Worm (Caenorhabditis elegans) whole organism, L1 larva: ENCODE data around the gene atp-5.

Experiments
- F16B12.6 ChIP-seq: fragments of 150-350 bp; optimal IDR thresholded peaks from 2 replicates; lab custom pipeline; 2014; ENCODE audit warnings: missing biosample characterization, missing genetic modification characterization
- Y116A8C.19 ChIP-seq: sonication (generic microtip); optimal IDR thresholded peaks from 2 replicates; lab custom pipeline; 2016; ENCODE audit warnings: missing compliant biosample characterization, missing genetic modification characterization, borderline replicate concordance
- aly-2 ChIP-seq: fragments of 150-350 bp; optimal IDR thresholded peaks from 2 replicates; lab custom pipeline; 2014; ENCODE audit warnings: missing biosample characterization, missing genetic modification characterization
- ama-1 ChIP-seq: fragments of 150-350 bp; optimal IDR thresholded peaks from 2 replicates; lab custom pipeline; 2014
- blmp-1 ChIP-seq: fragments of 150-350 bp; optimal IDR thresholded peaks from 2 replicates; lab custom pipeline; 2014; ENCODE audit warnings: missing biosample characterization, missing genetic modification characterization
- dpl-1 ChIP-seq, 3 experiments: fragments of 150-350 bp in 2 of 3; sonication (generic microtip) in 1 of 3; optimal IDR thresholded peaks; 2 replicates each; lab custom pipeline; 2014 to 2017; ENCODE audit warnings: missing biosample characterization in 3 of 3, missing genetic modification characterization in 3 of 3, missing genetic modification reagents in 3 of 3
- efl-1 ChIP-seq, 4 experiments: fragments of 150-350 bp; optimal IDR thresholded peaks in 3 of 4; peaks in 1 of 4; 1 replicate in 1 of 4; 2 replicates in 3 of 4; lab custom pipeline; 2014; ENCODE audit warnings: missing biosample characterization in 2 of 4, missing genetic modification characterization in 2 of 4, missing genetic modification reagents in 2 of 4
- egl-13 ChIP-seq: sonication (generic microtip); optimal IDR thresholded peaks from 2 replicates; lab custom pipeline; 2016; ENCODE audit warnings: missing genotype, missing genetic modification reagents, missing genetic modification characterization, missing compliant biosample characterization
- egl-27 ChIP-seq, 2 experiments: fragments of 150-350 bp in 1 of 2; sonication (generic microtip); optimal IDR thresholded peaks; 3 replicates each; lab custom pipeline; 2017 to 2018; ENCODE audit warnings: missing biosample characterization in 2 of 2, missing genetic modification characterization in 2 of 2, missing genetic modification reagents in 2 of 2
- elt-3 ChIP-seq, 6 experiments: fragments of 150-350 bp in 1 of 6; sonication (generic microtip); optimal IDR thresholded peaks; 2 replicates each; lab custom pipeline; 2017 to 2018; ENCODE audit warnings: missing biosample characterization in 6 of 6, missing genetic modification characterization in 6 of 6, inconsistent platforms in 1 of 6
- fkh-4 ChIP-seq: sonication (generic microtip); optimal IDR thresholded peaks from 2 replicates; lab custom pipeline; 2016; ENCODE audit warnings: missing compliant biosample characterization, missing genetic modification characterization, borderline replicate concordance
- fkh-8 ChIP-seq: sonication (generic microtip); optimal IDR thresholded peaks from 2 replicates; lab custom pipeline; 2016; ENCODE audit warnings: mild to moderate bottlenecking, missing genetic modification characterization, missing compliant biosample characterization
- hpl-2 ChIP-seq: fragments of 150-350 bp; optimal IDR thresholded peaks from 2 replicates; lab custom pipeline; 2014; ENCODE audit warnings: missing biosample characterization, missing genetic modification reagents, missing genetic modification characterization
- isw-1 ChIP-seq: fragments of 200-800 bp; sonication (Bioruptor generic); IDR thresholded peaks from 2 replicates; pipeline ENCODE4 v1.3.6; 2022; ENCODE audit warnings: missing genetic modification characterization, missing compliant biosample characterization
- lin-13 ChIP-seq: fragments of 150-350 bp; optimal IDR thresholded peaks from 2 replicates; lab custom pipeline; 2014; ENCODE audit warnings: missing biosample characterization, missing genetic modification reagents, missing genetic modification characterization
- lin-14 ChIP-seq: fragments of 200-800 bp; sonication (Bioruptor generic); optimal IDR thresholded peaks from 2 replicates; lab custom pipeline; 2018; ENCODE audit warnings: mild to moderate bottlenecking, missing genetic modification characterization, moderate library complexity, missing compliant biosample characterization
- lin-35 ChIP-seq, 2 experiments: fragments of 150-350 bp; optimal IDR thresholded peaks; 2 replicates each; lab custom pipeline; 2014; ENCODE audit warnings: missing biosample characterization in 2 of 2, missing genetic modification characterization in 2 of 2, missing genetic modification reagents in 2 of 2
- lin-39 ChIP-seq: fragments of 150-350 bp; optimal IDR thresholded peaks from 2 replicates; lab custom pipeline; 2014; ENCODE audit warnings: missing biosample characterization, missing genetic modification reagents, missing genetic modification characterization
- lir-3 ChIP-seq: sonication (generic microtip); optimal IDR thresholded peaks from 2 replicates; lab custom pipeline; 2016; ENCODE audit warnings: mild to moderate bottlenecking, missing genetic modification characterization, moderate library complexity, missing compliant biosample characterization; ENCODE audit not compliant: poor library complexity
- lsy-2 ChIP-seq, 2 experiments: fragments of 150-350 bp; optimal IDR thresholded peaks; 2 replicates each; lab custom pipeline; 2014; ENCODE audit warnings: missing biosample characterization in 2 of 2, missing genetic modification characterization in 2 of 2
- mep-1 ChIP-seq: fragments of 150-350 bp; optimal IDR thresholded peaks from 2 replicates; lab custom pipeline; 2014; ENCODE audit warnings: missing biosample characterization, missing genetic modification characterization
- nhr-11 ChIP-seq: fragments of 150-350 bp; optimal IDR thresholded peaks from 2 replicates; lab custom pipeline; 2014; ENCODE audit warnings: missing biosample characterization, missing genetic modification characterization
- nhr-19 ChIP-seq: fragments of 200-800 bp; sonication (Bioruptor generic); conservative IDR thresholded peaks from 2 replicates; pipeline ENCODE4 v1.3.6; 2022; ENCODE audit warnings: missing genetic modification characterization, missing compliant biosample characterization
- nhr-20 ChIP-seq: sonication (generic microtip); optimal IDR thresholded peaks from 2 replicates; lab custom pipeline; 2016; ENCODE audit warnings: mild to moderate bottlenecking, missing genetic modification characterization, missing compliant biosample characterization
- nhr-237 ChIP-seq: fragments of 150-350 bp; optimal IDR thresholded peaks from 2 replicates; lab custom pipeline; 2014; ENCODE audit warnings: missing biosample characterization, missing genetic modification characterization
- nhr-47 ChIP-seq: sonication (generic microtip); optimal IDR thresholded peaks from 2 replicates; lab custom pipeline; 2016; ENCODE audit warnings: mild to moderate bottlenecking, missing genetic modification characterization, moderate library complexity, missing compliant biosample characterization
- nhr-71 ChIP-seq: sonication (generic microtip); optimal IDR thresholded peaks from 2 replicates; lab custom pipeline; 2016; ENCODE audit warnings: mild to moderate bottlenecking, missing genetic modification characterization, moderate library complexity, missing compliant biosample characterization
- nhr-77 ChIP-seq: fragments of 150-350 bp; optimal IDR thresholded peaks from 2 replicates; lab custom pipeline; 2014; ENCODE audit warnings: missing biosample characterization, missing genetic modification characterization
- nhr-84 ChIP-seq: sonication (generic microtip); optimal IDR thresholded peaks from 2 replicates; lab custom pipeline; 2017; ENCODE audit warnings: missing biosample characterization, missing genetic modification characterization
- nhr-85 ChIP-seq: sonication (generic microtip); peaks from one replicate; lab custom pipeline; 2016; ENCODE audit warnings: missing genetic modification characterization, inconsistent platforms, missing compliant biosample characterization
- nhr-90 ChIP-seq: sonication (generic microtip); optimal IDR thresholded peaks from 2 replicates; lab custom pipeline; 2016; ENCODE audit warnings: mild to moderate bottlenecking, missing genetic modification characterization, missing compliant biosample characterization; ENCODE audit not compliant: poor library complexity
- pag-3 ChIP-seq: sonication (generic microtip); optimal IDR thresholded peaks from 2 replicates; lab custom pipeline; 2017; ENCODE audit warnings: missing genetic modification characterization, mild to moderate bottlenecking, missing compliant biosample characterization, antibody characterized with exemption, borderline replicate concordance; ENCODE audit not compliant: insufficient read depth
- pax-3 ChIP-seq: fragments of 200-800 bp; sonication (Bioruptor generic); optimal IDR thresholded peaks from 2 replicates; lab custom pipeline; 2018; ENCODE audit warnings: mild to moderate bottlenecking, missing genetic modification characterization, moderate library complexity, missing compliant biosample characterization
- rnt-1 ChIP-seq: sonication (generic microtip); optimal IDR thresholded peaks from 2 replicates; lab custom pipeline; 2016; ENCODE audit warnings: mild to moderate bottlenecking, missing genetic modification characterization, moderate library complexity, missing compliant biosample characterization
- skn-1 ChIP-seq: fragments of 150-350 bp; optimal IDR thresholded peaks from 2 replicates; lab custom pipeline; 2014; ENCODE audit warnings: missing biosample characterization, missing genetic modification characterization
- snpc-4 ChIP-seq: fragments of 150-350 bp; optimal IDR thresholded peaks from 2 replicates; lab custom pipeline; 2014; ENCODE audit warnings: missing biosample characterization, missing genetic modification characterization
- snu-23 ChIP-seq: sonication (generic microtip); optimal IDR thresholded peaks from 2 replicates; lab custom pipeline; 2016; ENCODE audit warnings: missing genetic modification characterization, missing compliant biosample characterization
- sox-4 ChIP-seq: sonication (generic microtip); optimal IDR thresholded peaks from 2 replicates; lab custom pipeline; 2016; ENCODE audit warnings: missing genetic modification characterization, missing compliant biosample characterization
- sptf-1 ChIP-seq: fragments of 150-350 bp; optimal IDR thresholded peaks from 2 replicates; lab custom pipeline; 2014; ENCODE audit warnings: missing biosample characterization, missing genetic modification characterization
- sup-37 ChIP-seq: fragments of 200-800 bp; sonication (Bioruptor generic); optimal IDR thresholded peaks from 2 replicates; lab custom pipeline; 2018; ENCODE audit warnings: mild to moderate bottlenecking, missing genetic modification characterization, missing compliant biosample characterization
- tbx-2 ChIP-seq: sonication (generic microtip); optimal IDR thresholded peaks from 2 replicates; lab custom pipeline; 2016; ENCODE audit warnings: missing genetic modification characterization, missing compliant biosample characterization
- unc-30 ChIP-seq: sonication (generic microtip); optimal IDR thresholded peaks from 2 replicates; lab custom pipeline; 2017; ENCODE audit warnings: missing biosample characterization, missing genetic modification characterization
- unc-62 ChIP-seq: fragments of 150-350 bp; optimal IDR thresholded peaks from 2 replicates; lab custom pipeline; 2014; ENCODE audit warnings: missing biosample characterization, missing genetic modification reagents, missing genetic modification characterization
- unc-86 ChIP-seq: sonication (generic microtip); optimal IDR thresholded peaks from 2 replicates; lab custom pipeline; 2016; ENCODE audit warnings: missing genetic modification characterization, missing compliant biosample characterization
- unc-98 ChIP-seq: fragments of 200-800 bp; sonication (Bioruptor generic); IDR thresholded peaks from 2 replicates; pipeline ENCODE4 v1.3.6; 2022; ENCODE audit warnings: missing genetic modification characterization, missing compliant biosample characterization
- ztf-11 ChIP-seq, 2 experiments: sonication (generic microtip); optimal IDR thresholded peaks; 2 replicates each; lab custom pipeline; 2016 to 2017; ENCODE audit warnings: missing genetic modification characterization in 2 of 2, missing biosample characterization in 1 of 2, missing compliant biosample characterization in 1 of 2

Gene atp-5

ce11 chrV:11078104-11078724, 45.5 kb downstream of the atp-5 start, which contains the start of gene act-2 (continued):
- TF ChIP-seq pax-3 (tag; lab: Kevin White, UChicago) (peak; percentile 7), egl-27 (tag; optimal IDR thresholded peaks at IDR 0.05; lab: Kevin White, UChicago) (no peak), sox-4 (no peak), lin-35 (GFP tag; optimal IDR thresholded peaks at IDR 0.05; lab: Kevin White, UChicago) (peak; percentile 91 to 92), nhr-47 (peak; percentile 73), fkh-8 (tag; lab: Kevin White, UChicago) (peak; percentile 87), nhr-237 (tag; lab: Kevin White, UChicago) (peak; percentile 33), unc-98 (no peak), egl-13 (tag; lab: Kevin White, UChicago) (no peak), Y116A8C.19 (tag; lab: Kevin White, UChicago) (no peak), F16B12.6 (peak; percentile 13), snpc-4 (tag; lab: Kevin White, UChicago) (no peak), hpl-2 (GFP tag; lab: Kevin White, UChicago) (no peak), ztf-11 (tag; optimal IDR thresholded peaks at IDR 0.05; lab: Kevin White, UChicago) (no peak), mep-1 (peak; percentile 75), unc-62 (GFP tag; lab: Kevin White, UChicago) (no peak), unc-30 (no peak), unc-86 (peak; percentile 68), nhr-19 (peak; percentile 61), rnt-1 (tag; lab: Kevin White, UChicago) (peak; percentile 18), sup-37 (GFP tag; lab: Kevin White, UChicago) (no peak), pag-3 (tag; lab: Kevin White, UChicago) (no peak), isw-1 (GFP tag; lab: Robert Waterston, UW) (peak; percentile 51), lir-3 (tag; lab: Kevin White, UChicago) (peak; percentile 32), efl-1 (optimal IDR thresholded peaks at IDR 0.05; lab: Kevin White, UChicago) (peak; percentile 84 to 87), efl-1 (GFP tag; optimal IDR thresholded peaks at IDR 0.05 in 1 of 2; lab: Kevin White, UChicago) (peak; percentile 85 to 98), tbx-2 (peak; percentile 60), blmp-1 (peak; percentile 28), sptf-1 (tag; lab: Kevin White, UChicago) (no peak), skn-1 (tag; lab: Kevin White, UChicago) (peak; percentile 63), fkh-4 (no peak), lin-14 (GFP tag; lab: Kevin White, UChicago) (peak; percentile 94)
- TF ChIP-seq, all 84 proteins: peak for 38

ce11 chrV:11076403-11076802, 47.3 kb downstream of the atp-5 start:
- no peak for TF ChIP-seq skn-1 (tag; lab: Kevin White, UChicago)
- TF ChIP-seq lin-39 (tag; lab: Kevin White, UChicago): no peak
- peak in 1 of 6 experiments; percentile 21 for TF ChIP-seq elt-3 (tag; optimal IDR thresholded peaks at IDR 0.05; lab: Kevin White, UChicago)
- no peak for TF ChIP-seq nhr-77 (tag; lab: Kevin White, UChicago)
- TF ChIP-seq lsy-2 (tag; optimal IDR thresholded peaks at IDR 0.05; lab: Kevin White, UChicago): peak in 1 of 2 experiments; percentile 18
- no peak for TF ChIP-seq efl-1 (optimal IDR thresholded peaks at IDR 0.05; lab: Kevin White, UChicago)
- peak in 1 of 2 experiments; percentile 76 for TF ChIP-seq efl-1 (GFP tag; optimal IDR thresholded peaks at IDR 0.05 in 1 of 2; lab: Kevin White, UChicago)
- peak; percentile 27 for TF ChIP-seq nhr-90 (tag; lab: Kevin White, UChicago)
- TF ChIP-seq lin-13 (GFP tag; lab: Kevin White, UChicago): peak; percentile 37
- TF ChIP-seq nhr-11 (tag; lab: Kevin White, UChicago): no peak
- peak; percentile 96 for TF ChIP-seq aly-2 (tag; lab: Kevin White, UChicago)
- peak; percentile 34 for TF ChIP-seq nhr-20 (tag; lab: Kevin White, UChicago)
- no peak for TF ChIP-seq isw-1 (GFP tag; lab: Robert Waterston, UW)
- TF ChIP-seq ama-1 (lab: Kevin White, UChicago): peak; percentile 85
- peak; percentile 49 for TF ChIP-seq nhr-71 (tag; lab: Kevin White, UChicago)
- TF ChIP-seq nhr-84 (tag; lab: Kevin White, UChicago): no peak
- TF ChIP-seq nhr-85 (tag; lab: Kevin White, UChicago): peak; percentile 44
- peak; percentile 12 for TF ChIP-seq lin-14 (GFP tag; lab: Kevin White, UChicago)
- TF ChIP-seq snu-23 (GFP tag; lab: Kevin White, UChicago): peak; percentile 50
- TF ChIP-seq dpl-1 (GFP tag; optimal IDR thresholded peaks at IDR 0.05; lab: Kevin White, UChicago): peak in 1 of 3 experiments; percentile 3
- TF ChIP-seq nhr-47: peak; percentile 27
